Worm (Caenorhabditis elegans) whole organism, late embryonic: ENCODE results near the gene F35H12.5.

Experiments used
- C38D4.7 ChIP-seq: fragments of 200-800 bp; sonication (Bioruptor generic); optimal IDR thresholded peaks from 2 replicates; lab custom pipeline; 2018; ENCODE audit warnings: mild to moderate bottlenecking, missing genetic modification characterization, moderate library complexity, missing compliant biosample characterization
- fkh-10 ChIP-seq: fragments of 150-350 bp; optimal IDR thresholded peaks from 2 replicates; lab custom pipeline; 2014; ENCODE audit warnings: missing biosample characterization, missing genetic modification reagents, missing genetic modification characterization
- pat-9 ChIP-seq: fragments of 200-800 bp; sonication (Bioruptor generic); optimal IDR thresholded peaks from 2 replicates; lab custom pipeline; 2018; ENCODE audit warnings: mild to moderate bottlenecking, missing genetic modification characterization, moderate library complexity, missing compliant biosample characterization

ce11 chrX:871957-872715 is 46.1 kb upstream of the F35H12.5 start, which contains the start of gene F56F10.1:
- no peak for TF ChIP-seq pat-9 (tag; lab: Kevin White, UChicago)
- TF ChIP-seq C38D4.7 (GFP tag; lab: Kevin White, UChicago): no peak
- no peak for TF ChIP-seq fkh-10 (GFP tag; lab: Kevin White, UChicago)
